Worm (Caenorhabditis elegans) whole organism, mixed stage, embryonic: ENCODE results near the gene T28C12.15.

Experiments used
- M03D4.4 ChIP-seq: sonication (generic microtip); optimal IDR thresholded peaks from 2 replicates; lab custom pipeline; 2017; ENCODE audit warnings: mild to moderate bottlenecking, missing genetic modification characterization, missing compliant biosample characterization
- bed-3 ChIP-seq: fragments of 200-800 bp; sonication (Bioruptor generic); optimal IDR thresholded peaks from 3 replicates; lab custom pipeline; 2018; ENCODE audit warnings: mild to moderate bottlenecking, missing genetic modification characterization, moderate library complexity, missing compliant biosample characterization
- blmp-1 ChIP-seq: fragments of 150-350 bp; optimal IDR thresholded peaks from 2 replicates; lab custom pipeline; 2014; ENCODE audit warnings: missing biosample characterization, missing genetic modification characterization
- ceh-39 ChIP-seq: fragments of 150-350 bp; optimal IDR thresholded peaks from 2 replicates; lab custom pipeline; 2014; ENCODE audit warnings: missing biosample characterization, missing genetic modification characterization
- ceh-43 ChIP-seq: fragments of 200-800 bp; sonication (Bioruptor generic); optimal IDR thresholded peaks from 2 replicates; lab custom pipeline; 2018; ENCODE audit warnings: mild to moderate bottlenecking, missing genetic modification characterization, moderate library complexity, missing compliant biosample characterization
- ceh-83 ChIP-seq: fragments of 200-800 bp; sonication (Bioruptor generic); optimal IDR thresholded peaks from 2 replicates; lab custom pipeline; 2018; ENCODE audit warnings: mild to moderate bottlenecking, missing genetic modification characterization, missing compliant biosample characterization
- ces-1 ChIP-seq: fragments of 150-350 bp; optimal IDR thresholded peaks from 2 replicates; lab custom pipeline; 2014; ENCODE audit warnings: missing biosample characterization, missing genetic modification reagents, missing genetic modification characterization
- cnd-1 ChIP-seq: fragments of 200-800 bp; sonication (Bioruptor generic); optimal IDR thresholded peaks from 2 replicates; lab custom pipeline; 2018; ENCODE audit warnings: mild to moderate bottlenecking, missing genetic modification characterization, missing compliant biosample characterization
- drap-1 ChIP-seq: fragments of 200-800 bp; sonication (Bioruptor generic); optimal IDR thresholded peaks from 3 replicates; lab custom pipeline; 2018; ENCODE audit warnings: mild to moderate bottlenecking, missing genetic modification characterization, missing compliant biosample characterization
- elt-1 ChIP-seq: sonication (generic microtip); optimal IDR thresholded peaks from 2 replicates; lab custom pipeline; 2017; ENCODE audit warnings: missing genetic modification characterization, mild to moderate bottlenecking, missing compliant biosample characterization, antibody characterized with exemption, moderate library complexity, borderline replicate concordance; ENCODE audit not compliant: insufficient read depth
- flh-1 ChIP-seq: fragments of 200-800 bp; sonication (Bioruptor generic); optimal IDR thresholded peaks from 2 replicates; lab custom pipeline; 2018; ENCODE audit warnings: mild to moderate bottlenecking, missing genetic modification characterization, moderate library complexity, missing compliant biosample characterization
- ham-2 ChIP-seq: fragments of 200-800 bp; sonication (Bioruptor generic); optimal IDR thresholded peaks from 2 replicates; lab custom pipeline; 2018; ENCODE audit warnings: mild to moderate bottlenecking, missing genetic modification characterization, missing compliant biosample characterization
- hlh-1 ChIP-seq: fragments of 150-350 bp; optimal IDR thresholded peaks from 2 replicates; lab custom pipeline; 2014; ENCODE audit warnings: missing biosample characterization, missing genetic modification reagents, missing genetic modification characterization
- lsy-2 ChIP-seq: fragments of 150-350 bp; optimal IDR thresholded peaks from 2 replicates; lab custom pipeline; 2014; ENCODE audit warnings: missing biosample characterization, missing genetic modification characterization
- mab-5 ChIP-seq: fragments of 150-350 bp; optimal IDR thresholded peaks from 2 replicates; lab custom pipeline; 2014; ENCODE audit warnings: missing biosample characterization, missing genetic modification characterization
- mep-1 ChIP-seq: fragments of 150-350 bp; optimal IDR thresholded peaks from 2 replicates; lab custom pipeline; 2017; ENCODE audit warnings: missing biosample characterization, missing genetic modification reagents, missing genetic modification characterization, inconsistent platforms
- nhr-2 ChIP-seq: fragments of 150-350 bp; optimal IDR thresholded peaks from 2 replicates; lab custom pipeline; 2014; ENCODE audit warnings: missing biosample characterization, missing genetic modification characterization
- nhr-237 ChIP-seq: fragments of 150-350 bp; optimal IDR thresholded peaks from 2 replicates; lab custom pipeline; 2014; ENCODE audit warnings: missing biosample characterization, missing genetic modification characterization
- nhr-28 ChIP-seq: fragments of 150-350 bp; optimal IDR thresholded peaks from 2 replicates; lab custom pipeline; 2014; ENCODE audit warnings: missing biosample characterization, missing genetic modification characterization
- nhr-76 ChIP-seq: sonication (generic microtip); optimal IDR thresholded peaks from 2 replicates; lab custom pipeline; 2017; ENCODE audit warnings: missing biosample characterization, missing genetic modification characterization
- pha-4 ChIP-seq: fragments of 150-350 bp; optimal IDR thresholded peaks from 2 replicates; lab custom pipeline; 2018; ENCODE audit warnings: missing biosample characterization, missing genetic modification reagents, missing genetic modification characterization
- sem-2 ChIP-seq: fragments of 200-800 bp; sonication (Bioruptor generic); optimal IDR thresholded peaks from 2 replicates; lab custom pipeline; 2018; ENCODE audit warnings: mild to moderate bottlenecking, missing genetic modification characterization, missing compliant biosample characterization
- snpc-4 ChIP-seq: fragments of 150-350 bp; optimal IDR thresholded peaks from 2 replicates; lab custom pipeline; 2014; ENCODE audit warnings: missing biosample characterization, missing genetic modification characterization
- sptf-1 ChIP-seq: sonication (generic microtip); optimal IDR thresholded peaks from 2 replicates; lab custom pipeline; 2017; ENCODE audit warnings: mild to moderate bottlenecking, missing genetic modification characterization, moderate library complexity, missing compliant biosample characterization
- tbx-8 ChIP-seq: fragments of 200-800 bp; sonication (Bioruptor generic); optimal IDR thresholded peaks from 2 replicates; lab custom pipeline; 2018; ENCODE audit warnings: mild to moderate bottlenecking, missing genetic modification characterization, moderate library complexity, missing compliant biosample characterization
- unc-120 ChIP-seq: sonication (generic microtip); optimal IDR thresholded peaks from 2 replicates; lab custom pipeline; 2017; ENCODE audit warnings: missing genetic modification characterization, missing compliant biosample characterization; ENCODE audit not compliant: poor library complexity, severe bottlenecking
- unc-39 ChIP-seq: fragments of 150-350 bp; optimal IDR thresholded peaks from 2 replicates; lab custom pipeline; 2014; ENCODE audit warnings: missing biosample characterization, missing genetic modification characterization
- zip-8 ChIP-seq: fragments of 150-350 bp; optimal IDR thresholded peaks from 2 replicates; lab custom pipeline; 2014; ENCODE audit warnings: missing biosample characterization, missing genetic modification characterization
- ztf-11 ChIP-seq: fragments of 150-350 bp; optimal IDR thresholded peaks from 2 replicates; lab custom pipeline; 2014; ENCODE audit warnings: missing biosample characterization, missing genetic modification characterization

The T28C12.15 gene

DNA sequence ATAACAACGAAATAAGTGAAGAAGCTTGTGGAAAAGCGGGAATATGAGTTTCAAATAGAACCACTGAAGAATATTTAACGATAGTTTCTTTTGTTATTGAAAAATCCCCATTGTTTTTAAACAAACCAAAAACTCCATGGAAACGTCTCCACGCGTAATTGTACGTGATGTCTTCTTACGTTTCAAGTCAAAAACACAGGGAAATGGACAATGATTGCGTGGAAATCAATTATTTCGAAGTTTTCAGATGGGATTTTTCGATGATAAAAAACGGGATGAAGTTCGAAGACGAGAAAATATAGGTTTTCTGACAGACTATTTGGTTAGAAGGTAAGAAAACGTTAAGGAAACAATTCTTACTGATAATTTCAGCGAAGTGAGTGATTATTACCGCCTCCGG lies 40.4 kb downstream of the T28C12.15 start, which contains the start of the genes K12B6.4 and spe-49:
TSS of gene K12B6.4 (minus strand) at position 101 of the 400 bp plus-strand sequence.
TSS of gene spe-49 (plus strand) at position 185 of the 400 bp plus-strand sequence.
- TF ChIP-seq mab-5: no peak
- TF ChIP-seq unc-39 (tag; lab: Kevin White, UChicago): no peak
- no peak for TF ChIP-seq pha-4 (tag; lab: Kevin White, UChicago)
- no peak for TF ChIP-seq flh-1 (GFP tag; lab: Kevin White, UChicago)

DNA sequence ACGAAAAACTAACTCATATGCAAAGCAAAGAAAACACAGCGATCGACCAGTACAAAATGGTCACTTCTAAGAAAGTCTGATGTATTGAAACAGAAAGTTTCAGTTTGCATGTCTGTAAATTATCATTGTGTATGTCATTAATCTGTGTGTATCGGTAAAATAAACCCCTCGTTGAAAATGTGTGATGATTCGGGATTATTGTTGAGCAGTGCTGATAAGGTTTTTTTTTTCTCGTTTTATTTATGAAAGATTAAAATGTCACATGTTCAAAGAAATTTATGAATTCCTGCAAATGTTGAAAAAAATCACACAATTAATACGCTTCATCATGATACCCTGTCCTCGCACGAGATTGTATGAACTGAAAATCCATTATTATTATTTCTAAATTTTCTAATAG lies 41.5 kb downstream of the T28C12.15 start:
- TF ChIP-seq flh-1 (GFP tag; lab: Kevin White, UChicago) (no peak), bed-3 (GFP tag; lab: Kevin White, UChicago) (no peak), nhr-2 (tag; lab: Kevin White, UChicago) (no peak)

DNA sequence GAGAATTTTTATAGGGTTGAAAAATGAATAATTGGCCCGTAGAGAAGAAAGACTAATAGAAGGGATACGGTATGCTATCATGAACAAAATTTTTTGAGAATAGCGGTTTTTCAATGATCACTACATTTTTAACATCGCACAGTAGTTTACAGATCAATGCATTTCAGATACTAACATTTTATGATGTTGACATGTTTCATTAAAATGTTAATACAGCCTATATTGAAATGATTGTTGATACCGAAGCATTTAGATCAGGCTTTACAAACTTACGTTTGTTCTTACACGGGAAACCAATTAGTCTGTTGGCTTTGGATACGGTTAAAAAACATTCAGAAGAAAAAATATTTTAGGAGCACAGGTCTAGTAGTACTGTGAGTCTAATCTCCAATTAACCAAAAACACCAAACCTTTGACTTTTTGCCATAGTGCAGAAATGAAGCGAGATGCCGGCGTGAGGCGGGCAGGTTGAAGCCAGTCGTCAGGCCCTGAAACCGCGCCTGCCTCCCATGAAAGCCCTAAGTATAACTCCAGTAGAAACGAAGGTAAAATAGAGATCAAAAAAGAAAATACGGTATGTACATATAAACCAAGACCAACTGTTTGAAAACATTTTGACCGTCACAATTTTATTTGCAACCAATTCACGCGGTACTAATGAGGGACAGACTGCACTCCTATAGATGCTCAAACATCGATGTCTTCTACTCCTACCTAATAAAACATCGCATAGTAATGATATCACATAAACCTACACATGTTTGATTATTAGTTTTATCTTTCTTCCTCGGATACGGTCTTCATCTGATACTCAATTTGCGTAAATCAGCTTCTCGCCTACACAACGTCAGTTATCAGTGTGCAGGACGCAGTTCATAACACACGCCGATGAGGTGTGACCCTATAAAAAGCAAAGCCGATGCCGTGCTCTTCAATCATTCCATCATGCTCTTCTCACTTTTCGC lies 43.2 kb downstream of the T28C12.15 start, which contains the start of gene fil-2:
TSS of gene fil-2 (plus strand) at position 915 of the 965 bp plus-strand sequence.
- TF ChIP-seq lsy-2 (tag; lab: Kevin White, UChicago) (no peak), blmp-1 (tag; lab: Kevin White, UChicago) (no peak), zip-8 (tag; lab: Kevin White, UChicago) (no peak), pha-4 (tag; lab: Kevin White, UChicago) (no peak), tbx-8 (GFP tag; lab: Kevin White, UChicago) (no peak), unc-39 (tag; lab: Kevin White, UChicago) (no peak), ztf-11 (tag; lab: Kevin White, UChicago) (no peak), snpc-4 (tag; lab: Kevin White, UChicago) (no peak), unc-120 (tag; lab: Kevin White, UChicago) (no peak), sptf-1 (tag; lab: Kevin White, UChicago) (no peak), flh-1 (GFP tag; lab: Kevin White, UChicago) (no peak), cnd-1 (no peak), elt-1 (tag; lab: Kevin White, UChicago) (no peak)

DNA sequence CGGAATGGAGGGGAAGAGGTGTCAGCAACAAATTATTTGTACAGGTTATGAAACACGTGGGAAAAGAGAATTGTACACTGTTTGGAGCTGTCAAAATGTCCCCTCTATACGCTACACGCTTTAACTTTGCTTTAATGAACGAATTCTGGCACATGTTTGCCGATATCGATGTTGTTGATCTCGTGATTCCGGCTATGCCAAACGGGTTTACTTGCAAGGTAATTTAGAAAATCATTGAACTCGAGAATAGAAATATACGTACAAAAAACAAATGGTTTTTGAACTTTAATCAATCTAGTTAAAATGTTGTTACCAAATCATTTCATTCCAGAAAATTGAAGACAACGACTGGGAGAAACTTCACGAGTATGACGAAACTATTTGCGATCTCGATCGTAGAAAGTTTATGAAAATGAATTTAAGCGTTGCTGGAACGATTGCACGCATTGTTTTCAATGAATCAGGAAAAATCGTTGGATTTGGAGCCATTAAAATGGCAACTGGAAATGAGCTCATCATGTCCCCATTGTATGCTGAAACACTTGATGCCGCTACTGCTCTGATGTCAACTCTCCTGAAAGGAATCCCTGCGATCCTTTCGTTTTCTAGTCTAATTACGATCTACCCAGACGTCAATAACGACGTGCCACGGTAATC lies 44.3 kb downstream of the T28C12.15 start:
- TF ChIP-seq pha-4 (tag; lab: Kevin White, UChicago) (no peak), ceh-43 (no peak), unc-120 (tag; lab: Kevin White, UChicago) (no peak), nhr-237 (no peak), bed-3 (GFP tag; lab: Kevin White, UChicago) (no peak), elt-1 (tag; lab: Kevin White, UChicago) (no peak), hlh-1 (tag; lab: Kevin White, UChicago) (no peak), sem-2 (no peak), snpc-4 (tag; lab: Kevin White, UChicago) (no peak), blmp-1 (tag; lab: Kevin White, UChicago) (no peak), nhr-76 (tag; lab: Kevin White, UChicago) (no peak), ham-2 (no peak)

DNA sequence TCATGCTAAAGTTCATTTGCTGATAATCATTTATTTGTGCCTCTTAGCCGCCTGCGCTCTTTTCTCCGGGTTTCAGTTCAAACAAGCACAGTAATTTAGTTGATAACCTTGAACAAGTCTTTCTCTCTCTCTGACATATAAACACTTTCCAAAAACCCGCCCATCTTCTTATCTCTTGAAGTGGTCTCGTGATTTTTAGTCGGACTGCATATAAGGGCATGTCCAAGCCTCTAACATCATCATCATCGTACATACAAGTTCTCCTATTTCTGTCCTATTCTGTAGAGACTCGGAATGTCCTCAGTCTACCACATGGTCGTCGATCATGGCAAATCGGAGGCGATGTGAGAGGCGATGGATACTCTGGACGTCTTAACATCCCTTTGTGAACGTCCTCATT lies 45.4 kb downstream of the T28C12.15 start, which contains the start of gene F31F7.1:
TSS of gene F31F7.1 (plus strand) at position 235 of the 400 bp plus-strand sequence.
- TF ChIP-seq M03D4.4 (tag; lab: Kevin White, UChicago): no peak
- no peak for TF ChIP-seq bed-3 (GFP tag; lab: Kevin White, UChicago)
- no peak for TF ChIP-seq blmp-1 (tag; lab: Kevin White, UChicago)
- TF ChIP-seq drap-1 (GFP tag; lab: Kevin White, UChicago): no peak
- TF ChIP-seq zip-8 (tag; lab: Kevin White, UChicago): no peak
- TF ChIP-seq mep-1: no peak
- no peak for TF ChIP-seq snpc-4 (tag; lab: Kevin White, UChicago)
- no peak for TF ChIP-seq mab-5
- TF ChIP-seq unc-120 (tag; lab: Kevin White, UChicago): no peak
- TF ChIP-seq ces-1: no peak
- no peak for TF ChIP-seq ceh-43
- no peak for TF ChIP-seq sem-2
- TF ChIP-seq ham-2: no peak
- TF ChIP-seq nhr-28 (tag; lab: Kevin White, UChicago): no peak
- no peak for TF ChIP-seq ceh-39
- no peak for TF ChIP-seq ceh-83
- TF ChIP-seq tbx-8 (GFP tag; lab: Kevin White, UChicago): no peak
- TF ChIP-seq flh-1 (GFP tag; lab: Kevin White, UChicago): no peak
